Worm (Caenorhabditis elegans) whole organism, young adult: ENCODE results near the gene pfn-3.

Source experiments
- B0035.1 ChIP-seq: sonication (generic microtip); optimal IDR thresholded peaks from 2 replicates; lab custom pipeline; 2016; ENCODE audit warnings: missing genetic modification characterization, mild to moderate bottlenecking, missing compliant biosample characterization, missing genotype, missing genetic modification reagents
- B0261.1 ChIP-seq: sonication (generic microtip); optimal IDR thresholded peaks from 2 replicates; lab custom pipeline; 2016; ENCODE audit warnings: mild to moderate bottlenecking, missing genetic modification characterization, moderate library complexity, missing compliant biosample characterization
- C06A6.2 ChIP-seq: fragments of 200-800 bp; sonication (Bioruptor generic); conservative IDR thresholded peaks from 2 replicates; pipeline ENCODE4 v1.3.6; 2022; ENCODE audit warnings: missing genetic modification characterization, missing compliant biosample characterization
- F10E7.11 ChIP-seq: sonication (generic microtip); optimal IDR thresholded peaks from 2 replicates; lab custom pipeline; 2017; ENCODE audit warnings: mild to moderate bottlenecking, missing genetic modification characterization, moderate library complexity, missing compliant biosample characterization
- F22D6.2 ChIP-seq: sonication (generic microtip); optimal IDR thresholded peaks from 2 replicates; lab custom pipeline; 2016; ENCODE audit warnings: mild to moderate bottlenecking, missing genetic modification characterization, missing compliant biosample characterization
- F37B4.10 ChIP-seq: fragments of 200-800 bp; sonication (Bioruptor generic); IDR thresholded peaks from 2 replicates; pipeline ENCODE4 v1.3.6; 2022; ENCODE audit warnings: missing genetic modification characterization, missing compliant biosample characterization
- F39B2.1 ChIP-seq: fragments of 200-800 bp; sonication (Bioruptor generic); IDR thresholded peaks from 2 replicates; pipeline ENCODE4 v1.3.6; 2022; ENCODE audit warnings: missing genetic modification reagents, missing genetic modification characterization, missing compliant biosample characterization
- F57A8.1 ChIP-seq: fragments of 200-800 bp; sonication (Bioruptor generic); optimal IDR thresholded peaks from 2 replicates; lab custom pipeline; 2018; ENCODE audit warnings: mild to moderate bottlenecking, missing genetic modification characterization, moderate library complexity, missing compliant biosample characterization
- K11D2.4 ChIP-seq: fragments of 200-800 bp; sonication (Bioruptor generic); IDR thresholded peaks from 2 replicates; pipeline ENCODE4 v1.3.6; 2022; ENCODE audit warnings: missing genetic modification reagents, missing genetic modification characterization, missing compliant biosample characterization
- K12H6.12 ChIP-seq: fragments of 200-800 bp; sonication (Bioruptor generic); optimal IDR thresholded peaks from 2 replicates; lab custom pipeline; 2018; ENCODE audit warnings: mild to moderate bottlenecking, missing genetic modification characterization, missing compliant biosample characterization
- T07F8.4 ChIP-seq: sonication (generic microtip); optimal IDR thresholded peaks from 2 replicates; lab custom pipeline; 2016; ENCODE audit warnings: mild to moderate bottlenecking, missing genetic modification characterization, moderate library complexity, missing compliant biosample characterization
- Y67H2A.10 ChIP-seq: fragments of 200-800 bp; sonication (Bioruptor generic); conservative IDR thresholded peaks from 2 replicates; pipeline ENCODE4 v1.3.6; 2022; ENCODE audit warnings: missing genetic modification reagents, missing genetic modification characterization, missing compliant biosample characterization
- Y95B8A.8 ChIP-seq: fragments of 200-800 bp; sonication (Bioruptor generic); IDR thresholded peaks from 2 replicates; pipeline ENCODE4 v1.3.6; 2022; ENCODE audit warnings: missing genetic modification reagents, missing genetic modification characterization, missing compliant biosample characterization
- akir-1 ChIP-seq: fragments of 200-800 bp; sonication (Bioruptor generic); optimal IDR thresholded peaks from 2 replicates; lab custom pipeline; 2018; ENCODE audit warnings: mild to moderate bottlenecking, missing genetic modification characterization, moderate library complexity, missing compliant biosample characterization
- aptf-3 ChIP-seq: fragments of 200-800 bp; sonication (Bioruptor generic); IDR thresholded peaks from 2 replicates; pipeline ENCODE4 v1.3.6; 2022; ENCODE audit warnings: missing genetic modification characterization, missing compliant biosample characterization
- attf-3 ChIP-seq: fragments of 200-800 bp; sonication (Bioruptor generic); conservative IDR thresholded peaks from 2 replicates; pipeline ENCODE4 v1.3.6; 2022; ENCODE audit warnings: missing genetic modification reagents, missing genetic modification characterization, missing compliant biosample characterization
- attf-6 ChIP-seq: fragments of 200-800 bp; sonication (Bioruptor generic); IDR thresholded peaks from 2 replicates; pipeline ENCODE4 v1.3.6; 2022; ENCODE audit warnings: missing genetic modification reagents, missing genetic modification characterization, missing compliant biosample characterization
- cebp-1 ChIP-seq, 2 experiments: fragments of 200-800 bp in 1 of 2; sonication (Bioruptor generic) in 1 of 2; sonication (generic microtip) in 1 of 2; IDR thresholded peaks in 1 of 2; optimal IDR thresholded peaks in 1 of 2; 2 replicates each; pipeline versions ENCODE4 v1.3.6 to Lab custom; 2017 to 2022; ENCODE audit warnings: missing compliant biosample characterization in 2 of 2, missing genetic modification characterization in 2 of 2, mild to moderate bottlenecking in 1 of 2, missing genetic modification reagents in 1 of 2, moderate library complexity in 1 of 2
- ceh-27 ChIP-seq: fragments of 200-800 bp; sonication (Bioruptor generic); optimal IDR thresholded peaks from 2 replicates; lab custom pipeline; 2018; ENCODE audit warnings: mild to moderate bottlenecking, missing genetic modification characterization, moderate library complexity, missing compliant biosample characterization
- dpff-1 ChIP-seq: sonication (generic microtip); optimal IDR thresholded peaks from 2 replicates; lab custom pipeline; 2017; ENCODE audit warnings: mild to moderate bottlenecking, missing genetic modification characterization, missing compliant biosample characterization
- efl-1 ChIP-seq: fragments of 150-350 bp; optimal IDR thresholded peaks from 2 replicates; lab custom pipeline; 2014; ENCODE audit warnings: missing biosample characterization, missing genetic modification reagents, missing genetic modification characterization
- egrh-3 ChIP-seq: fragments of 200-800 bp; sonication (Bioruptor generic); IDR thresholded peaks from 2 replicates; pipeline ENCODE4 v1.3.6; 2022; ENCODE audit warnings: missing genetic modification reagents, missing genetic modification characterization, missing compliant biosample characterization
- ekl-4 ChIP-seq: fragments of 200-800 bp; sonication (Bioruptor generic); IDR thresholded peaks from 2 replicates; pipeline ENCODE4 v1.3.6; 2022; ENCODE audit warnings: missing genetic modification reagents, missing genetic modification characterization, missing compliant biosample characterization
- gei-17 ChIP-seq: fragments of 200-800 bp; sonication (Bioruptor generic); optimal IDR thresholded peaks from 2 replicates; lab custom pipeline; 2018; ENCODE audit warnings: mild to moderate bottlenecking, missing genetic modification characterization, missing compliant biosample characterization
- him-1 ChIP-seq: sonication (generic microtip); optimal IDR thresholded peaks from 2 replicates; lab custom pipeline; 2016; ENCODE audit warnings: missing genotype, missing genetic modification reagents, missing genetic modification characterization, missing compliant biosample characterization
- hlh-26 ChIP-seq: fragments of 200-800 bp; sonication (Bioruptor generic); conservative IDR thresholded peaks from 2 replicates; pipeline ENCODE4 v1.3.6; 2022; ENCODE audit warnings: missing genetic modification reagents, missing genetic modification characterization, missing compliant biosample characterization
- hmg-20 ChIP-seq: fragments of 200-800 bp; sonication (Bioruptor generic); IDR thresholded peaks from 2 replicates; pipeline ENCODE4 v1.3.6; 2022; ENCODE audit warnings: missing genetic modification reagents, missing genetic modification characterization, missing compliant biosample characterization
- lag-1 ChIP-seq: fragments of 200-800 bp; sonication (Bioruptor generic); IDR thresholded peaks from 2 replicates; pipeline ENCODE4 v1.3.6; 2022; ENCODE audit warnings: missing genetic modification reagents, missing genetic modification characterization, missing compliant biosample characterization
- let-607 ChIP-seq, 2 experiments: fragments of 200-800 bp in 1 of 2; sonication (Bioruptor generic) in 1 of 2; sonication (generic microtip) in 1 of 2; optimal IDR thresholded peaks; 2 replicates each; lab custom pipeline; 2016 to 2018; ENCODE audit warnings: mild to moderate bottlenecking in 2 of 2, missing compliant biosample characterization in 2 of 2, missing genetic modification characterization in 2 of 2, moderate library complexity in 2 of 2, missing genotype in 1 of 2
- lin-26 ChIP-seq: fragments of 200-800 bp; sonication (Bioruptor generic); IDR thresholded peaks from 2 replicates; pipeline ENCODE4 v1.3.6; 2022; ENCODE audit warnings: missing genetic modification reagents, missing genetic modification characterization, missing compliant biosample characterization
- lir-1 ChIP-seq: fragments of 200-800 bp; sonication (Bioruptor generic); conservative IDR thresholded peaks from 2 replicates; pipeline ENCODE4 v1.3.6; 2022; ENCODE audit warnings: missing genetic modification reagents, missing genetic modification characterization, missing compliant biosample characterization
- lsl-1 ChIP-seq: fragments of 200-800 bp; sonication (Bioruptor generic); optimal IDR thresholded peaks from 2 replicates; lab custom pipeline; 2018; ENCODE audit warnings: mild to moderate bottlenecking, missing genetic modification characterization, moderate library complexity, missing compliant biosample characterization
- madf-3 ChIP-seq: fragments of 200-800 bp; sonication (Bioruptor generic); IDR thresholded peaks from 2 replicates; pipeline ENCODE4 v1.3.6; 2022; ENCODE audit warnings: missing genetic modification reagents, missing genetic modification characterization, missing compliant biosample characterization
- madf-8 ChIP-seq: fragments of 200-800 bp; sonication (Bioruptor generic); conservative IDR thresholded peaks from 2 replicates; pipeline ENCODE4 v1.3.6; 2022; ENCODE audit warnings: missing genetic modification reagents, missing genetic modification characterization, missing compliant biosample characterization
- nfya-1 ChIP-seq: sonication (generic microtip); optimal IDR thresholded peaks from 2 replicates; lab custom pipeline; 2017; ENCODE audit warnings: antibody characterized with exemption, missing compliant biosample characterization, missing genetic modification characterization, borderline replicate concordance; ENCODE audit not compliant: insufficient read depth
- nfya-2 ChIP-seq: fragments of 200-800 bp; sonication (Bioruptor generic); IDR thresholded peaks from 2 replicates; pipeline ENCODE4 v1.3.6; 2022; ENCODE audit warnings: missing genetic modification reagents, missing genetic modification characterization, missing compliant biosample characterization
- nhr-179 ChIP-seq: sonication (generic microtip); optimal IDR thresholded peaks from 2 replicates; lab custom pipeline; 2016; ENCODE audit warnings: mild to moderate bottlenecking, missing genetic modification characterization, missing compliant biosample characterization
- nhr-80 ChIP-seq: sonication (generic microtip); optimal IDR thresholded peaks from 2 replicates; lab custom pipeline; 2016; ENCODE audit warnings: missing genetic modification characterization, missing compliant biosample characterization
- rpc-1 ChIP-seq, 2 experiments: fragments of 150-350 bp in 1 of 2; sonication (generic microtip) in 1 of 2; optimal IDR thresholded peaks; 2 replicates each; lab custom pipeline; 2014 to 2018; ENCODE audit warnings: missing biosample characterization in 1 of 2, missing genetic modification characterization in 1 of 2, missing genetic modification reagents in 1 of 2, missing genotype in 1 of 2
- somi-1 ChIP-seq: fragments of 200-800 bp; sonication (Bioruptor generic); optimal IDR thresholded peaks from 2 replicates; lab custom pipeline; 2018; ENCODE audit warnings: mild to moderate bottlenecking, missing genetic modification characterization, missing compliant biosample characterization
- tbp1 ChIP-seq: fragments of 200-800 bp; sonication (Bioruptor generic); optimal IDR thresholded peaks from 2 replicates; lab custom pipeline; 2018; ENCODE audit warnings: mild to moderate bottlenecking, missing genetic modification characterization, missing compliant biosample characterization
- tbx-9 ChIP-seq: sonication (generic microtip); optimal IDR thresholded peaks from 2 replicates; lab custom pipeline; 2016; ENCODE audit warnings: borderline replicate concordance, missing genetic modification characterization, inconsistent platforms, missing compliant biosample characterization
- tlf-1 ChIP-seq: fragments of 200-800 bp; sonication (Bioruptor generic); optimal IDR thresholded peaks from 2 replicates; lab custom pipeline; 2018; ENCODE audit warnings: mild to moderate bottlenecking, missing genetic modification characterization, missing compliant biosample characterization
- unc-130 ChIP-seq: sonication (generic microtip); optimal IDR thresholded peaks from 2 replicates; lab custom pipeline; 2016; ENCODE audit warnings: missing genetic modification reagents, missing genetic modification characterization, missing compliant biosample characterization
- unc-62 ChIP-seq: fragments of 150-350 bp; optimal IDR thresholded peaks from 2 replicates; lab custom pipeline; 2014; ENCODE audit warnings: missing biosample characterization, missing genetic modification reagents, missing genetic modification characterization
- zim-3 ChIP-seq: sonication (generic microtip); optimal IDR thresholded peaks from 2 replicates; lab custom pipeline; 2017; ENCODE audit warnings: mild to moderate bottlenecking, missing genetic modification characterization, moderate library complexity, missing compliant biosample characterization
- ztf-18 ChIP-seq: sonication (generic microtip); optimal IDR thresholded peaks from 2 replicates; lab custom pipeline; 2016; ENCODE audit warnings: missing genotype, mild to moderate bottlenecking, missing genetic modification characterization, missing compliant biosample characterization
- ztf-25 ChIP-seq: fragments of 200-800 bp; sonication (Bioruptor generic); IDR thresholded peaks from 2 replicates; pipeline ENCODE4 v1.3.6; 2022; ENCODE audit warnings: missing genetic modification reagents, missing genetic modification characterization, missing compliant biosample characterization
- ztf-26 ChIP-seq: sonication (generic microtip); optimal IDR thresholded peaks from 2 replicates; lab custom pipeline; 2017; ENCODE audit warnings: missing genetic modification characterization, missing compliant biosample characterization

pfn-3 gene

ce11 chrX:1064064-1064463 lies 16.4 kb downstream of the pfn-3 start (continued):
- TF ChIP-seq tbp1 (GFP tag; lab: Kevin White, UChicago) (no peak), madf-3 (no peak), T07F8.4 (tag; lab: Kevin White, UChicago) (no peak), F22D6.2 (tag; lab: Kevin White, UChicago) (no peak), ztf-26 (tag; lab: Kevin White, UChicago) (no peak), K12H6.12 (tag; lab: Kevin White, UChicago) (peak; percentile 72), hmg-20 (GFP tag; lab: Robert Waterston, UW) (no peak), efl-1 (GFP tag; lab: Kevin White, UChicago) (no peak), nhr-179 (tag; lab: Kevin White, UChicago) (no peak), B0035.1 (tag; lab: Kevin White, UChicago) (no peak), attf-3 (GFP tag; lab: Robert Waterston, UW) (no peak), Y95B8A.8 (GFP tag; lab: Robert Waterston, UW) (no peak), lsl-1 (no peak), gei-17 (GFP tag; lab: Kevin White, UChicago) (no peak), nhr-80 (tag; lab: Kevin White, UChicago) (no peak), dpff-1 (tag; lab: Kevin White, UChicago) (no peak), aptf-3 (GFP tag; lab: Robert Waterston, UW) (no peak), lir-1 (GFP tag; lab: Robert Waterston, UW) (no peak), ztf-25 (GFP tag; lab: Robert Waterston, UW) (no peak), tlf-1 (no peak), B0261.1 (tag; lab: Kevin White, UChicago) (no peak), cebp-1 (GFP tag; IDR thresholded peaks at IDR 0.05; lab: Robert Waterston, UW) (no peak), cebp-1 (tag; optimal IDR thresholded peaks at IDR 0.05; lab: Kevin White, UChicago) (peak; percentile 46), ekl-4 (GFP tag; lab: Robert Waterston, UW) (no peak), lag-1 (no peak), tbx-9 (tag; lab: Kevin White, UChicago) (no peak), akir-1 (GFP tag; lab: Kevin White, UChicago) (no peak), hlh-26 (GFP tag; lab: Robert Waterston, UW) (no peak), nfya-2 (GFP tag; lab: Robert Waterston, UW) (no peak), rpc-1 (optimal IDR thresholded peaks at IDR 0.05; lab: Kevin White, UChicago) (no peak), rpc-1 (tag; optimal IDR thresholded peaks at IDR 0.05; lab: Kevin White, UChicago) (no peak), F57A8.1 (GFP tag; lab: Kevin White, UChicago) (no peak), egrh-3 (peak; percentile 92), F37B4.10 (no peak), zim-3 (tag; lab: Kevin White, UChicago) (no peak), nfya-1 (tag; lab: Kevin White, UChicago) (no peak), Y67H2A.10 (no peak), ztf-18 (tag; lab: Kevin White, UChicago) (no peak), F39B2.1 (GFP tag; lab: Robert Waterston, UW) (no peak), madf-8 (no peak), somi-1 (GFP tag; lab: Kevin White, UChicago) (no peak), him-1 (tag; lab: Kevin White, UChicago) (no peak), attf-6 (GFP tag; lab: Robert Waterston, UW) (no peak), ceh-27 (GFP tag; lab: Kevin White, UChicago) (no peak), K11D2.4 (GFP tag; lab: Robert Waterston, UW) (peak; percentile 50; the same call in 1 of the 2 replicates), F10E7.11 (tag; lab: Kevin White, UChicago) (peak; percentile 28), unc-62 (no peak), unc-130 (GFP tag; lab: Kevin White, UChicago) (no peak), let-607 (tag; optimal IDR thresholded peaks at IDR 0.05; lab: Kevin White, UChicago) (no peak), C06A6.2 (0 out of 2 replicates have a peak, but pooled peaks have one; percentile 15), lin-26 (GFP tag; lab: Robert Waterston, UW) (no peak)
- TF ChIP-seq, all 124 proteins: peak for 13
